Fruit fly (Drosophila melanogaster): ENCODE results near the gene CG12541.

The CG12541 gene

DNA sequence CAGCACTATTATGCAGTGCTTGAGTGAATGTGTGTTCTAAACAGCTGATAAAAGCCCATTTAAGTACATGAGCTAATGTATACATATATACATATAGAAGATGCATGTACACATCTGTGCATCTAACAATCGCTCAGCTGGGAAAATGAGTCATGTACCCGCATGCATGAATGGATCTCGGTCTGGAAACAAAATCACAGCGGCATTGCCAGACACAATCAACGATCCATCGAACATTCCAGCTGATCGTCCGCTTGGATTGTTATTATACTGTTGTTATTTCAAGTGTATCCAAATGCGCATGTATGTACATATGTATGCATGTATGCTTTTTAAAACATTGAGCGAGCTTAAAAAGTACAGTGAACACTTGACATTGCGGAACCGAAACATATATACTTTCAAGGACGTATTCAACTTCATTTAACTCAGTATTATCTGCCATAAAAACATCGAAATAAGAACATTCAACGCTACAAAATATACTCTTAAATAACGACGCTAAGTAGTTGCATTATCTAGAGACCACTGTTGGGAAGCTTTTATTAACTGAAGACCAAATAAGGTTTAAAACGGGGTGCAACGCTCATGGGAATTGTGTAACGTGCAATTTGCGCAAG, 29.6 kb upstream of the CG12541 start (continued):
- TF ChIP-seq CG16813 (GFP tag; IDR thresholded peaks at IDR 0.05; ENCODE audit: partially characterized antibody), result no peak
- peak; percentile 76 for TF ChIP-seq slbo (GFP tag; IDR thresholded peaks at IDR 0.05)
- peak; percentile 54 for TF ChIP-seq CG7786 (GFP tag; optimal IDR thresholded peaks at IDR 0.05)
- TF ChIP-seq Lim3 (GFP tag; IDR thresholded peaks at IDR 0.05), result peak; percentile 50; the same call in 1 of the 2 replicates
- TF ChIP-seq run (tag; optimal IDR thresholded peaks at IDR 0.05), result peak; percentile 29
- TF ChIP-seq fd102C (GFP tag; optimal IDR thresholded peaks at IDR 0.05), result no peak
- TF ChIP-seq CG6272 (GFP tag; IDR thresholded peaks at IDR 0.05), result peak; percentile 41; the same call in 1 of the 2 replicates
- TF ChIP-seq CG6765 (GFP tag; optimal IDR thresholded peaks at IDR 0.05), result peak; percentile 35
- TF ChIP-seq org-1 (GFP tag; optimal IDR thresholded peaks at IDR 0.05), result peak; percentile 64
- TF ChIP-seq CG15696 (tag; optimal IDR thresholded peaks at IDR 0.05), result peak; percentile 34
- TF ChIP-seq Dref (GFP tag; IDR thresholded peaks at IDR 0.05), result no peak
- peak; percentile 10 for TF ChIP-seq CG2116 (GFP tag; optimal IDR thresholded peaks at IDR 0.05)
- TF ChIP-seq Dll (GFP tag; IDR thresholded peaks at IDR 0.05; ENCODE audit: partially characterized antibody), result no peak
- TF ChIP-seq Scr (GFP tag; IDR thresholded peaks at IDR 0.05; ENCODE audit: partially characterized antibody), result no peak
- peak; percentile 48; the same call in 1 of the 2 replicates for TF ChIP-seq NFAT (GFP tag; IDR thresholded peaks at IDR 0.05)
- peak; percentile 51 for TF ChIP-seq CG14710 (tag; optimal IDR thresholded peaks at IDR 0.05)
- peak; percentile 82 for TF ChIP-seq Fer1 (GFP tag; optimal IDR thresholded peaks at IDR 0.05)
- no peak for TF ChIP-seq C15 (GFP tag; IDR thresholded peaks at IDR 0.05)
- no peak for TF ChIP-seq CG3065 (GFP tag; optimal IDR thresholded peaks at IDR 0.05)
- no peak for TF ChIP-seq CG14965 (GFP tag; optimal IDR thresholded peaks at IDR 0.05; ENCODE audit: borderline replicate concordance)
- TF ChIP-seq CG15073 (GFP tag; optimal IDR thresholded peaks at IDR 0.05), result no peak
- TF ChIP-seq CG2129 (GFP tag; IDR thresholded peaks at IDR 0.05; ENCODE audit: partially characterized antibody), result no peak
- 0 out of 3 replicates have a peak, but pooled peaks have one; percentile 14 for TF ChIP-seq CG3726 (GFP tag; IDR thresholded peaks at IDR 0.05)
- peak; percentile 50 for TF ChIP-seq CG12104 (GFP tag; optimal IDR thresholded peaks at IDR 0.05)
- peak; percentile 40 for TF ChIP-seq CG10209 (GFP tag; optimal IDR thresholded peaks at IDR 0.05)
- TF ChIP-seq Adf1 (GFP tag; IDR thresholded peaks at IDR 0.05), result no peak
- TF ChIP-seq CG13123 (GFP tag; optimal IDR thresholded peaks at IDR 0.05), result peak; percentile 9
- no peak; the same call in 1 of the 2 replicates for TF ChIP-seq CG9215 (GFP tag; IDR thresholded peaks at IDR 0.05)
- TF ChIP-seq CG18476 (GFP tag; optimal IDR thresholded peaks at IDR 0.05), result peak; percentile 63
- TF ChIP-seq Dip2 (GFP tag; IDR thresholded peaks at IDR 0.05), result no peak
- TF ChIP-seq zen (tag; optimal IDR thresholded peaks at IDR 0.05), result peak; percentile 10
- peak; percentile 80 for TF ChIP-seq stc (GFP tag; IDR thresholded peaks at IDR 0.05)
- TF ChIP-seq CG2712 (tag; optimal IDR thresholded peaks at IDR 0.05), result peak; percentile 79
- peak; percentile 59 for TF ChIP-seq CG1529 (GFP tag; optimal IDR thresholded peaks at IDR 0.05)
- TF ChIP-seq E2f2 (GFP tag; IDR thresholded peaks at IDR 0.05), result peak; percentile 37; the same call in 1 of the 2 replicates
- peak; percentile 66 for TF ChIP-seq bcd (GFP tag; optimal IDR thresholded peaks at IDR 0.05)
- TF ChIP-seq CG4404 (GFP tag; IDR thresholded peaks at IDR 0.05), result no peak
- no peak for TF ChIP-seq h (optimal IDR thresholded peaks at IDR 0.05)
- no peak for TF ChIP-seq hb (GFP tag; IDR thresholded peaks at IDR 0.05; ENCODE audit: partially characterized antibody)
- TF ChIP-seq vfl (GFP tag; optimal IDR thresholded peaks at IDR 0.05), result no peak
- peak; percentile 23 for TF ChIP-seq CG3995 (GFP tag; optimal IDR thresholded peaks at IDR 0.05)
- peak; percentile 16 for TF ChIP-seq twi (tag; optimal IDR thresholded peaks at IDR 0.05)
- peak; percentile 49 for TF ChIP-seq CG2202 (tag; optimal IDR thresholded peaks at IDR 0.05)
- TF ChIP-seq CG15514 (GFP tag; optimal IDR thresholded peaks at IDR 0.05), result peak; percentile 58
- no peak for TF ChIP-seq luna (GFP tag; optimal IDR thresholded peaks at IDR 0.05)
- TF ChIP-seq CG32532 (GFP tag; IDR thresholded peaks at IDR 0.05), result peak; percentile 64; the same call in 1 of the 2 replicates
- TF ChIP-seq nmo (GFP tag; optimal IDR thresholded peaks at IDR 0.05), result peak; percentile 72
- TF ChIP-seq ro (GFP tag; IDR thresholded peaks at IDR 0.05), result peak; percentile 27; the same call in 1 of the 2 replicates
- TF ChIP-seq Hsf (GFP tag; optimal IDR thresholded peaks at IDR 0.05), result peak; percentile 74
- TF ChIP-seq tx (GFP tag; optimal IDR thresholded peaks at IDR 0.05), result peak; percentile 59

Data from whole organism, embryonic.